Worm (Caenorhabditis elegans) whole organism, L4 larva: ENCODE measurements around the gene gst-8.

Source experiments
- F26F4.8 ChIP-seq: fragments of 200-800 bp; sonication (Bioruptor generic); conservative IDR thresholded peaks from 2 replicates; pipeline ENCODE4 v1.3.6; 2022; ENCODE audit warnings: missing genetic modification characterization, missing compliant biosample characterization
- F37D6.2 ChIP-seq: sonication (generic microtip); optimal IDR thresholded peaks from 2 replicates; lab custom pipeline; 2016; ENCODE audit warnings: mild to moderate bottlenecking, missing genetic modification characterization, missing compliant biosample characterization
- F49E8.2 ChIP-seq: sonication (generic microtip); optimal IDR thresholded peaks from 2 replicates; lab custom pipeline; 2016; ENCODE audit warnings: missing compliant biosample characterization, mild to moderate bottlenecking, missing genetic modification characterization, borderline replicate concordance
- R02D3.7 ChIP-seq: fragments of 150-350 bp; sonication (generic microtip); optimal IDR thresholded peaks from 3 replicates; lab custom pipeline; 2014; ENCODE audit warnings: missing biosample characterization, missing genetic modification characterization
- T20F7.1 ChIP-seq: fragments of 200-800 bp; sonication (Bioruptor generic); optimal IDR thresholded peaks from 2 replicates; lab custom pipeline; 2018; ENCODE audit warnings: mild to moderate bottlenecking, missing genetic modification characterization, missing compliant biosample characterization
- Y5F2A.4 ChIP-seq: fragments of 200-800 bp; sonication (Bioruptor generic); optimal IDR thresholded peaks from 2 replicates; lab custom pipeline; 2018; ENCODE audit warnings: mild to moderate bottlenecking, missing genetic modification characterization, missing compliant biosample characterization
- Y75B8A.6 ChIP-seq: fragments of 200-800 bp; sonication (Bioruptor generic); IDR thresholded peaks from 2 replicates; pipeline ENCODE4 v1.3.6; 2022; ENCODE audit warnings: missing genetic modification reagents, missing genetic modification characterization, missing compliant biosample characterization
- ZK546.5 ChIP-seq, 2 experiments: sonication (generic microtip); optimal IDR thresholded peaks; 2 replicates each; lab custom pipeline; 2017; ENCODE audit warnings: missing biosample characterization in 2 of 2, missing genetic modification characterization in 2 of 2
- aha-1 ChIP-seq: fragments of 150-350 bp; peaks from one replicate; lab custom pipeline; 2014; ENCODE audit warnings: missing biosample characterization, missing genetic modification characterization
- ama-1 ChIP-seq: fragments of 150-350 bp; optimal IDR thresholded peaks from 2 replicates; lab custom pipeline; 2014; ENCODE audit warnings: inconsistent platforms, mixed read lengths
- ceh-20 ChIP-seq: fragments of 200-800 bp; sonication (Bioruptor generic); IDR thresholded peaks from 2 replicates; pipeline ENCODE4 v1.3.6; 2022; ENCODE audit warnings: missing genetic modification reagents, missing genetic modification characterization, missing compliant biosample characterization
- ceh-44 ChIP-seq: fragments of 200-800 bp; sonication (Bioruptor generic); IDR thresholded peaks from 2 replicates; pipeline ENCODE4 v1.3.6; 2022; ENCODE audit warnings: missing genetic modification reagents, missing genetic modification characterization, missing compliant biosample characterization
- ceh-62 ChIP-seq: sonication (generic microtip); optimal IDR thresholded peaks from 2 replicates; lab custom pipeline; 2017; ENCODE audit warnings: missing biosample characterization, missing genetic modification characterization
- ces-1 ChIP-seq: fragments of 150-350 bp; sonication (generic microtip); optimal IDR thresholded peaks from 4 replicates; lab custom pipeline; 2014; ENCODE audit warnings: missing biosample characterization, missing genetic modification reagents, missing genetic modification characterization
- ctbp-1 ChIP-seq: fragments of 200-800 bp; sonication (Bioruptor generic); IDR thresholded peaks from 2 replicates; pipeline ENCODE4 v1.3.6; 2022; ENCODE audit warnings: missing genetic modification reagents, missing genetic modification characterization, missing compliant biosample characterization
- daf-12 ChIP-seq: fragments of 150-350 bp; optimal IDR thresholded peaks from 2 replicates; lab custom pipeline; 2014; ENCODE audit warnings: missing biosample characterization, missing genetic modification reagents, missing genetic modification characterization
- daf-16 ChIP-seq, 3 experiments: sonication (generic microtip); optimal IDR thresholded peaks; 2 replicates each; lab custom pipeline; 2016 to 2017; ENCODE audit warnings: missing genetic modification characterization in 3 of 3, missing genetic modification reagents in 3 of 3, mild to moderate bottlenecking in 2 of 3, missing compliant biosample characterization in 2 of 3, missing biosample characterization in 1 of 3, moderate library complexity in 1 of 3
- daf-19 ChIP-seq: fragments of 200-800 bp; sonication (Bioruptor generic); conservative IDR thresholded peaks from 2 replicates; pipeline ENCODE4 v1.3.6; 2022; ENCODE audit warnings: missing genetic modification characterization, missing compliant biosample characterization
- dmd-8 ChIP-seq: fragments of 200-800 bp; sonication (Bioruptor generic); IDR thresholded peaks from 2 replicates; pipeline ENCODE4 v1.3.6; 2022; ENCODE audit warnings: missing genetic modification characterization, missing compliant biosample characterization
- dve-1 ChIP-seq: sonication (generic microtip); optimal IDR thresholded peaks from 2 replicates; lab custom pipeline; 2017; ENCODE audit warnings: antibody characterized with exemption, mild to moderate bottlenecking, missing genetic modification characterization, missing compliant biosample characterization; ENCODE audit not compliant: insufficient read depth
- fkh-10 ChIP-seq: fragments of 150-350 bp; optimal IDR thresholded peaks from 2 replicates; lab custom pipeline; 2014; ENCODE audit warnings: missing biosample characterization, missing genetic modification reagents, missing genetic modification characterization
- hmg-1.1 ChIP-seq: fragments of 200-800 bp; sonication (Bioruptor generic); IDR thresholded peaks from 2 replicates; pipeline ENCODE4 v1.3.6; 2022; ENCODE audit warnings: missing genetic modification reagents, missing genetic modification characterization, missing compliant biosample characterization
- jun-1 ChIP-seq: fragments of 150-350 bp; optimal IDR thresholded peaks from 2 replicates; lab custom pipeline; 2014; ENCODE audit warnings: missing biosample characterization, missing genetic modification reagents, missing genetic modification characterization
- lim-7 ChIP-seq: fragments of 200-800 bp; sonication (Bioruptor generic); IDR thresholded peaks from 2 replicates; pipeline ENCODE4 v1.3.6; 2022; ENCODE audit warnings: missing genetic modification characterization, missing compliant biosample characterization
- lin-1 ChIP-seq: fragments of 200-800 bp; sonication (Bioruptor generic); IDR thresholded peaks from 2 replicates; pipeline ENCODE4 v1.3.6; 2022; ENCODE audit warnings: missing genetic modification reagents, missing genetic modification characterization, missing compliant biosample characterization
- lin-13 ChIP-seq: fragments of 150-350 bp; optimal IDR thresholded peaks from 2 replicates; lab custom pipeline; 2014; ENCODE audit warnings: missing biosample characterization, missing genetic modification reagents, missing genetic modification characterization
- lsy-2 ChIP-seq, 2 experiments: fragments of 150-350 bp in 1 of 2; sonication (generic microtip) in 1 of 2; optimal IDR thresholded peaks; 2 replicates each; lab custom pipeline; 2014 to 2017; ENCODE audit warnings: missing biosample characterization in 2 of 2, missing genetic modification characterization in 2 of 2
- madf-9 ChIP-seq: fragments of 200-800 bp; sonication (Bioruptor generic); conservative IDR thresholded peaks from 2 replicates; pipeline ENCODE4 v1.3.6; 2022; ENCODE audit warnings: missing genetic modification reagents, missing genetic modification characterization, missing compliant biosample characterization
- mdl-1 ChIP-seq, 2 experiments: fragments of 150-350 bp in 1 of 2; sonication (generic microtip) in 1 of 2; optimal IDR thresholded peaks; 2 replicates each; lab custom pipeline; 2014 to 2017; ENCODE audit warnings: missing biosample characterization in 2 of 2, missing genetic modification characterization in 2 of 2
- mep-1 ChIP-seq: fragments of 150-350 bp; sonication (generic microtip); optimal IDR thresholded peaks from 3 replicates; lab custom pipeline; 2014; ENCODE audit warnings: missing biosample characterization, missing genetic modification characterization
- mxl-2 ChIP-seq: fragments of 200-800 bp; sonication (Bioruptor generic); conservative IDR thresholded peaks from 2 replicates; pipeline ENCODE4 v1.3.6; 2022; ENCODE audit warnings: missing genetic modification reagents, missing genetic modification characterization, missing compliant biosample characterization
- mxl-3 ChIP-seq: fragments of 200-800 bp; sonication (Bioruptor generic); optimal IDR thresholded peaks from 2 replicates; lab custom pipeline; 2018; ENCODE audit warnings: mild to moderate bottlenecking, missing genetic modification characterization, missing compliant biosample characterization
- nhr-102 ChIP-seq: sonication (generic microtip); optimal IDR thresholded peaks from 2 replicates; lab custom pipeline; 2016; ENCODE audit warnings: mild to moderate bottlenecking, missing genetic modification characterization, moderate library complexity, missing compliant biosample characterization
- nhr-11 ChIP-seq: fragments of 150-350 bp; optimal IDR thresholded peaks from 2 replicates; lab custom pipeline; 2014; ENCODE audit warnings: missing biosample characterization, missing genetic modification characterization
- nhr-25 ChIP-seq: sonication (generic microtip); optimal IDR thresholded peaks from 2 replicates; lab custom pipeline; 2017; ENCODE audit warnings: missing genetic modification characterization, mild to moderate bottlenecking, missing compliant biosample characterization, antibody characterized with exemption, moderate library complexity, borderline replicate concordance; ENCODE audit not compliant: insufficient read depth
- nhr-42 ChIP-seq: fragments of 200-800 bp; sonication (Bioruptor generic); IDR thresholded peaks from 2 replicates; pipeline ENCODE4 v1.3.6; 2022; ENCODE audit warnings: missing genetic modification characterization, missing compliant biosample characterization
- nhr-48 ChIP-seq: sonication (generic microtip); optimal IDR thresholded peaks from 2 replicates; lab custom pipeline; 2016; ENCODE audit warnings: mild to moderate bottlenecking, missing genetic modification characterization, missing compliant biosample characterization
- nhr-76 ChIP-seq: fragments of 150-350 bp; optimal IDR thresholded peaks from 2 replicates; lab custom pipeline; 2014; ENCODE audit warnings: missing biosample characterization, missing genetic modification characterization
- php-3 ChIP-seq: fragments of 200-800 bp; sonication (Bioruptor generic); IDR thresholded peaks from 2 replicates; pipeline ENCODE4 v1.3.6; 2022; ENCODE audit warnings: missing genetic modification reagents, missing genetic modification characterization, missing compliant biosample characterization
- set-16 ChIP-seq: fragments of 200-800 bp; sonication (Bioruptor generic); IDR thresholded peaks from 2 replicates; pipeline ENCODE4 v1.3.6; 2022; ENCODE audit warnings: missing genetic modification reagents, missing genetic modification characterization, missing compliant biosample characterization
- skn-1 ChIP-seq: fragments of 150-350 bp; optimal IDR thresholded peaks from 2 replicates; lab custom pipeline; 2014; ENCODE audit warnings: missing biosample characterization, missing genetic modification characterization
- snpc-4 ChIP-seq: fragments of 150-350 bp; optimal IDR thresholded peaks from 2 replicates; lab custom pipeline; 2014; ENCODE audit warnings: missing biosample characterization, missing genetic modification characterization
- spr-1 ChIP-seq: sonication (generic microtip); optimal IDR thresholded peaks from 2 replicates; lab custom pipeline; 2016; ENCODE audit warnings: mild to moderate bottlenecking, missing genetic modification characterization, missing compliant biosample characterization
- unc-62 ChIP-seq, 3 experiments: fragments of 150-350 bp in 1 of 3; sonication (generic microtip); optimal IDR thresholded peaks in 2 of 3; peaks in 1 of 3; 1 replicate in 1 of 3; 2 replicates in 2 of 3; lab custom pipeline; 2014 to 2017; ENCODE audit warnings: missing biosample characterization in 3 of 3, missing genetic modification characterization in 3 of 3, missing genetic modification reagents in 3 of 3, missing genotype in 1 of 3
- zip-2 ChIP-seq: fragments of 150-350 bp; optimal IDR thresholded peaks from 2 replicates; lab custom pipeline; 2014; ENCODE audit warnings: missing biosample characterization, missing genetic modification characterization
- ztf-11 ChIP-seq: fragments of 150-350 bp; optimal IDR thresholded peaks from 2 replicates; lab custom pipeline; 2014; ENCODE audit warnings: missing biosample characterization, missing genetic modification characterization

gst-8 gene

ce11 chrII:4888527-4889487 lies 5.3 kb downstream of the gst-8 start, which contains the start of gene pgm-1 (continued):
- TF ChIP-seq nhr-102 (tag; lab: Kevin White, UChicago): no peak
- no peak for TF ChIP-seq R02D3.7
- no peak for TF ChIP-seq lim-7 (GFP tag; lab: Robert Waterston, UW)
- TF ChIP-seq php-3: no peak
- peak; percentile 9 for TF ChIP-seq mep-1
- TF ChIP-seq daf-12: no peak
- TF ChIP-seq ztf-11 (tag; lab: Kevin White, UChicago): no peak
- TF ChIP-seq skn-1 (tag; lab: Kevin White, UChicago): no peak
- no peak for TF ChIP-seq lin-13
- no peak for TF ChIP-seq ctbp-1 (GFP tag; lab: Robert Waterston, UW)
- TF ChIP-seq F37D6.2 (tag; lab: Kevin White, UChicago): no peak
- no peak for TF ChIP-seq mxl-3 (GFP tag; lab: Kevin White, UChicago)
- TF ChIP-seq aha-1: no peak
- TF ChIP-seq ces-1 (GFP tag; lab: Kevin White, UChicago): no peak
- peak; percentile 4 for TF ChIP-seq dve-1 (tag; lab: Kevin White, UChicago)
- no peak for TF ChIP-seq nhr-25
- TF ChIP-seq snpc-4 (tag; lab: Kevin White, UChicago): no peak
- no peak for TF ChIP-seq nhr-48 (tag; lab: Kevin White, UChicago)
- no peak for TF ChIP-seq Y75B8A.6
- peak in 1 of 2 experiments; percentile 64 for TF ChIP-seq daf-16 (GFP tag; optimal IDR thresholded peaks at IDR 0.05; lab: Kevin White, UChicago)
- TF ChIP-seq daf-16 (tag; optimal IDR thresholded peaks at IDR 0.05; lab: Kevin White, UChicago): peak; percentile 43
- TF ChIP-seq zip-2 (tag; lab: Kevin White, UChicago): no peak
- no peak for TF ChIP-seq Y5F2A.4
- TF ChIP-seq lsy-2 (tag; optimal IDR thresholded peaks at IDR 0.05; lab: Kevin White, UChicago): peak in 1 of 2 experiments; percentile 44
- TF ChIP-seq unc-62 (GFP tag; optimal IDR thresholded peaks at IDR 0.05 in 1 of 2; lab: Kevin White, UChicago): no peak
- TF ChIP-seq unc-62 (tag; optimal IDR thresholded peaks at IDR 0.05; lab: Kevin White, UChicago): no peak
- TF ChIP-seq F26F4.8: no peak
- peak; percentile 56 for TF ChIP-seq ama-1
- no peak for TF ChIP-seq ceh-62
- no peak for TF ChIP-seq set-16 (GFP tag; lab: Robert Waterston, UW)
- TF ChIP-seq ceh-20 (GFP tag; lab: Robert Waterston, UW): 0 out of 2 replicates have a peak, but pooled peaks have one; percentile 14
- no peak for TF ChIP-seq daf-19 (GFP tag; lab: Robert Waterston, UW)
- no peak for TF ChIP-seq lin-1 (GFP tag; lab: Robert Waterston, UW)
- TF ChIP-seq nhr-76 (tag; lab: Kevin White, UChicago): no peak
- TF ChIP-seq fkh-10 (GFP tag; lab: Kevin White, UChicago): no peak
- TF ChIP-seq hmg-1.1 (GFP tag; lab: Robert Waterston, UW): peak; percentile 57; the same call in 1 of the 2 replicates
- TF ChIP-seq ceh-44: no peak
- TF ChIP-seq nhr-11 (tag; lab: Kevin White, UChicago): peak; percentile 61
- TF ChIP-seq madf-9 (GFP tag; lab: Robert Waterston, UW): no peak
- TF ChIP-seq, all 104 proteins: peak for 13

ce11 chrII:4891012-4891775 lies 7.7 kb downstream of the gst-8 start, which contains the start of gene gst-9:
gst-9 (plus strand) TSS chrII:4891585.
- TF ChIP-seq nhr-42 (GFP tag; lab: Robert Waterston, UW) (0 out of 2 replicates have a peak, but pooled peaks have one; percentile 64), aha-1 (peak; percentile 65), mdl-1 (tag; optimal IDR thresholded peaks at IDR 0.05; lab: Kevin White, UChicago) (no peak), ZK546.5 (tag; optimal IDR thresholded peaks at IDR 0.05; lab: Kevin White, UChicago) (no peak), mep-1 (peak; percentile 56), T20F7.1 (peak; percentile 13), ceh-20 (GFP tag; lab: Robert Waterston, UW) (no peak), daf-19 (GFP tag; lab: Robert Waterston, UW) (no peak), F49E8.2 (tag; lab: Kevin White, UChicago) (no peak), spr-1 (tag; lab: Kevin White, UChicago) (peak; percentile 23), nhr-102 (tag; lab: Kevin White, UChicago) (peak; percentile 51), lsy-2 (tag; optimal IDR thresholded peaks at IDR 0.05; lab: Kevin White, UChicago) (peak in 1 of 2 experiments; percentile 61), jun-1 (no peak), dmd-8 (GFP tag; lab: Robert Waterston, UW) (0 out of 2 replicates have a peak, but pooled peaks have one; percentile 4), hmg-1.1 (GFP tag; lab: Robert Waterston, UW) (no peak), mxl-2 (GFP tag; lab: Robert Waterston, UW) (0 out of 2 replicates have a peak, but pooled peaks have one; percentile 28), ceh-62 (no peak), lin-13 (peak; percentile 57)
